Fruit fly (Drosophila melanogaster): ENCODE measurements around the gene alpha-Man-Ib.

alpha-Man-Ib gene

dm6 chr3R:29074001-29074609 lies 38.5 kb downstream of the alpha-Man-Ib start (continued):
- TF ChIP-seq CG7357 (GFP tag; IDR thresholded peaks at IDR 0.05) (no peak), CG3847 (GFP tag; IDR thresholded peaks at IDR 0.05) (no peak), pita (GFP tag; optimal IDR thresholded peaks at IDR 0.05) (no peak), CG12769 (tag; optimal IDR thresholded peaks at IDR 0.05) (peak; percentile 78), CG3163 (GFP tag; optimal IDR thresholded peaks at IDR 0.05) (peak; percentile 10), CG6654 (GFP tag; optimal IDR thresholded peaks at IDR 0.05) (no peak), toy (GFP tag; IDR thresholded peaks at IDR 0.05) (no peak), BtbVII (GFP tag; optimal IDR thresholded peaks at IDR 0.05) (no peak), gcm2 (GFP tag; optimal IDR thresholded peaks at IDR 0.05) (no peak), slp2 (GFP tag; optimal IDR thresholded peaks at IDR 0.05) (no peak), Dip2 (GFP tag; IDR thresholded peaks at IDR 0.05) (no peak), gfzf (GFP tag; optimal IDR thresholded peaks at IDR 0.05) (no peak), chinmo (GFP tag; IDR thresholded peaks at IDR 0.05; ENCODE audit: partially characterized antibody) (peak; percentile 79; the same call in 2 of the 4 replicates), sd (tag; optimal IDR thresholded peaks at IDR 0.05) (peak; percentile 32), CG11247 (GFP tag; IDR thresholded peaks at IDR 0.05) (no peak), CHES-1-like (GFP tag; optimal IDR thresholded peaks at IDR 0.05) (no peak), chm (GFP tag; IDR thresholded peaks at IDR 0.05) (no peak), Gug (GFP tag; IDR thresholded peaks at IDR 0.05) (no peak), MBD-R2 (GFP tag; IDR thresholded peaks at IDR 0.05) (no peak), slbo (GFP tag; IDR thresholded peaks at IDR 0.05) (no peak), sens-2 (GFP tag; IDR thresholded peaks at IDR 0.05) (no peak), CG10979 (tag; optimal IDR thresholded peaks at IDR 0.05) (peak; percentile 8), CG8924 (tag; optimal IDR thresholded peaks at IDR 0.05) (peak; percentile 29), sug (tag; optimal IDR thresholded peaks at IDR 0.05) (peak; percentile 77), CG11093 (GFP tag; IDR thresholded peaks at IDR 0.05) (no peak), CG15696 (tag; optimal IDR thresholded peaks at IDR 0.05) (peak; percentile 19), CG6683 (GFP tag; optimal IDR thresholded peaks at IDR 0.05) (no peak), dpn (GFP tag; optimal IDR thresholded peaks at IDR 0.05) (no peak), CG14667 (GFP tag; IDR thresholded peaks at IDR 0.05) (no peak), nau (GFP tag; optimal IDR thresholded peaks at IDR 0.05) (peak; percentile 4), CG31388 (GFP tag; optimal IDR thresholded peaks at IDR 0.05) (no peak), CG13894 (tag; optimal IDR thresholded peaks at IDR 0.05) (peak; percentile 49), fd102C (GFP tag; optimal IDR thresholded peaks at IDR 0.05) (no peak), Meics (GFP tag; optimal IDR thresholded peaks at IDR 0.05) (no peak), Hr78 (GFP tag; optimal IDR thresholded peaks at IDR 0.05) (peak in 1 of 2 experiments; percentile 6), Ets65A (GFP tag) (peak; percentile 49), CG2678 (tag; optimal IDR thresholded peaks at IDR 0.05) (peak; percentile 10), Xrp1 (GFP tag; IDR thresholded peaks at IDR 0.05) (0 out of 2 replicates have a peak, but pooled peaks have one; percentile 19), pan (optimal IDR thresholded peaks at IDR 0.05) (no peak), pan (GFP tag; optimal IDR thresholded peaks at IDR 0.05 in 1 of 2, IDR thresholded peaks at IDR 0.05 in 1 of 2) (peak in 1 of 2 experiments; percentile 17), grn (GFP tag; optimal IDR thresholded peaks at IDR 0.05) (peak; percentile 90), bigmax (GFP tag; optimal IDR thresholded peaks at IDR 0.05) (peak; percentile 96), eve (GFP tag; optimal IDR thresholded peaks at IDR 0.05) (no peak), Optix (GFP tag; IDR thresholded peaks at IDR 0.05) (no peak), CG1529 (GFP tag; optimal IDR thresholded peaks at IDR 0.05) (no peak), Nf-YC (tag; optimal IDR thresholded peaks at IDR 0.05) (no peak), so (GFP tag; IDR thresholded peaks at IDR 0.05) (no peak), sima (GFP tag; optimal IDR thresholded peaks at IDR 0.05) (no peak), Doc3 (GFP tag; IDR thresholded peaks at IDR 0.05; ENCODE audit: partially characterized antibody) (no peak), crol (GFP tag; IDR thresholded peaks at IDR 0.05) (peak; percentile 75), CG17912 (GFP tag; optimal IDR thresholded peaks at IDR 0.05) (no peak)
